Fruit fly (Drosophila melanogaster) whole organism, embryonic: Measurements from ENCODE around the gene CG5056.

ENCODE experiments used
- Awh ChIP-seq: fragments of 200-800 bp; sonication (Bioruptor generic); IDR thresholded peaks from 2 replicates; pipeline ENCODE4, ENCODE4 v1.3.6; 2022; ENCODE audit warnings: missing biosample characterization, missing genetic modification characterization
- B-H2 ChIP-seq: fragments of 200-800 bp; sonication (Bioruptor generic); optimal IDR thresholded peaks from 2 replicates; lab custom pipeline; 2018; ENCODE audit warnings: missing biosample characterization, mild to moderate bottlenecking, missing genetic modification characterization
- Bteb2 ChIP-seq: fragments of 200-800 bp; sonication (Bioruptor generic); optimal IDR thresholded peaks from 2 replicates; lab custom pipeline; 2016; ENCODE audit warnings: missing biosample characterization, missing genetic modification characterization
- CG10147 ChIP-seq: fragments of 200-800 bp; sonication (Bioruptor generic); optimal IDR thresholded peaks from 2 replicates; lab custom pipeline; 2019; ENCODE audit warnings: missing biosample characterization, mild to moderate bottlenecking, missing genetic modification characterization, moderate library complexity
- CG10274 ChIP-seq: fragments of 200-800 bp; sonication (Bioruptor generic); optimal IDR thresholded peaks from 3 replicates; lab custom pipeline; 2017; ENCODE audit warnings: missing biosample characterization, mild to moderate bottlenecking, missing genetic modification characterization
- CG10959 ChIP-seq: fragments of 200-800 bp; sonication (Bioruptor generic); IDR thresholded peaks from 2 replicates; pipeline ENCODE4 v1.3.6; 2022; ENCODE audit warnings: missing biosample characterization, missing genetic modification characterization
- CG12219 ChIP-seq: fragments of 200-800 bp; sonication (Bioruptor generic); optimal IDR thresholded peaks from 3 replicates; lab custom pipeline; 2018; ENCODE audit warnings: missing biosample characterization, mild to moderate bottlenecking, missing genetic modification characterization
- CG13123 ChIP-seq: fragments of 200-800 bp; sonication (Bioruptor generic); optimal IDR thresholded peaks from 2 replicates; lab custom pipeline; 2016; ENCODE audit warnings: missing biosample characterization, missing genetic modification characterization
- CG2129 ChIP-seq: fragments of 200-800 bp; sonication (Bioruptor generic); IDR thresholded peaks from 2 replicates; pipeline ENCODE4 v1.3.6; 2022; ENCODE audit warnings: missing biosample characterization, missing genetic modification characterization; ENCODE audit not compliant: partially characterized antibody
- CG3163 ChIP-seq: fragments of 200-800 bp; sonication (Bioruptor generic); optimal IDR thresholded peaks from 3 replicates; lab custom pipeline; 2016; ENCODE audit warnings: missing biosample characterization, missing genetic modification characterization
- CG6175 ChIP-seq: fragments of 200-800 bp; sonication (Bioruptor generic); IDR thresholded peaks from 3 replicates; pipeline ENCODE4 v1.3.6; 2022; ENCODE audit warnings: missing biosample characterization, missing genetic modification characterization
- CG6683 ChIP-seq: fragments of 200-800 bp; sonication (Bioruptor generic); optimal IDR thresholded peaks from 2 replicates; lab custom pipeline; 2017; ENCODE audit warnings: missing biosample characterization, mild to moderate bottlenecking, missing genetic modification characterization, missing genetic modification reagents
- CG6813 ChIP-seq: fragments of 200-800 bp; sonication (Bioruptor generic); optimal IDR thresholded peaks from 2 replicates; lab custom pipeline; 2017; ENCODE audit warnings: missing biosample characterization, missing genetic modification characterization, mild to moderate bottlenecking, moderate library complexity, missing genetic modification reagents
- CG7987 ChIP-seq: fragments of 200-800 bp; sonication (Bioruptor generic); optimal IDR thresholded peaks from 2 replicates; lab custom pipeline; 2018; ENCODE audit warnings: missing biosample characterization, mild to moderate bottlenecking, missing genetic modification characterization, moderate library complexity
- CG8290 ChIP-seq, 3 experiments: fragments of 200-800 bp; sonication (Bioruptor generic); optimal IDR thresholded peaks; 2 replicates each; lab custom pipeline; 2016 to 2019; ENCODE audit warnings: missing biosample characterization in 3 of 3, missing genetic modification characterization in 3 of 3, mild to moderate bottlenecking in 2 of 3, moderate library complexity in 1 of 3
- CG9727 ChIP-seq: fragments of 200-800 bp; sonication (Bioruptor generic); optimal IDR thresholded peaks from 3 replicates; lab custom pipeline; 2017; ENCODE audit warnings: missing biosample characterization, mild to moderate bottlenecking, missing genetic modification characterization
- CG9876 ChIP-seq: fragments of 200-800 bp; sonication (Bioruptor generic); optimal IDR thresholded peaks from 2 replicates; lab custom pipeline; 2016; ENCODE audit warnings: missing biosample characterization, missing genetic modification characterization
- Dad ChIP-seq: fragments of 200-800 bp; sonication (Bioruptor generic); optimal IDR thresholded peaks from 3 replicates; lab custom pipeline; 2016; ENCODE audit warnings: missing biosample characterization, missing genetic modification characterization
- Dbx ChIP-seq: fragments of 200-800 bp; sonication (Bioruptor generic); IDR thresholded peaks from 3 replicates; pipeline ENCODE4 v1.3.6; 2022; ENCODE audit warnings: missing biosample characterization, missing genetic modification characterization
- Doc2 ChIP-seq: fragments of 200-800 bp; sonication (Bioruptor generic); IDR thresholded peaks from 2 replicates; pipeline ENCODE4 v1.3.6; 2022; ENCODE audit warnings: missing biosample characterization, missing genetic modification characterization
- HLH54F ChIP-seq: fragments of 200-800 bp; sonication (Bioruptor generic); optimal IDR thresholded peaks from 3 replicates; lab custom pipeline; 2016; ENCODE audit warnings: missing biosample characterization, missing genetic modification characterization
- MESR4 ChIP-seq: fragments of 200-800 bp; sonication (Bioruptor generic); optimal IDR thresholded peaks from 2 replicates; lab custom pipeline; 2018; ENCODE audit warnings: missing biosample characterization, mild to moderate bottlenecking, missing genetic modification characterization, moderate library complexity
- Pdp1 ChIP-seq, 2 experiments: fragments of 200-800 bp; sonication (Bioruptor generic); optimal IDR thresholded peaks; 3 replicates each; lab custom pipeline; 2016; ENCODE audit warnings: missing biosample characterization in 2 of 2, missing genetic modification characterization in 2 of 2, mild to moderate bottlenecking in 1 of 2, moderate library complexity in 1 of 2
- Sin3A ChIP-seq: fragments of >200 bp; optimal IDR thresholded peaks from 2 replicates; lab custom pipeline; 2018
- Spps ChIP-seq: fragments of 200-800 bp; sonication (Bioruptor generic); optimal IDR thresholded peaks from 2 replicates; lab custom pipeline; 2018; ENCODE audit warnings: missing biosample characterization, mild to moderate bottlenecking, missing genetic modification characterization
- YL-1 ChIP-seq: fragments of 200-800 bp; sonication (Bioruptor generic); optimal IDR thresholded peaks from 3 replicates; lab custom pipeline; 2017; ENCODE audit warnings: missing biosample characterization, mild to moderate bottlenecking, missing genetic modification characterization
- amos ChIP-seq: fragments of 200-800 bp; sonication (Bioruptor generic); IDR thresholded peaks from 2 replicates; pipeline ENCODE4 v1.3.6; 2022; ENCODE audit warnings: missing biosample characterization, missing genetic modification characterization; ENCODE audit not compliant: partially characterized antibody
- br ChIP-seq: fragments of >200 bp; optimal IDR thresholded peaks from 2 replicates; lab custom pipeline; 2017
- disco-r ChIP-seq: fragments of 200-800 bp; sonication (Bioruptor generic); optimal IDR thresholded peaks from 2 replicates; lab custom pipeline; 2016; ENCODE audit warnings: missing biosample characterization, missing genetic modification characterization
- fru ChIP-seq: fragments of >200 bp; optimal IDR thresholded peaks from 2 replicates; lab custom pipeline; 2017
- fu2 ChIP-seq: fragments of 200-800 bp; sonication (Bioruptor generic); optimal IDR thresholded peaks from 2 replicates; lab custom pipeline; 2016; ENCODE audit warnings: missing biosample characterization, missing genetic modification characterization
- gfzf ChIP-seq: fragments of 200-800 bp; sonication (Bioruptor generic); optimal IDR thresholded peaks from 2 replicates; lab custom pipeline; 2016; ENCODE audit warnings: missing biosample characterization, mild to moderate bottlenecking, missing genetic modification characterization, moderate library complexity
- grau ChIP-seq: fragments of 200-800 bp; optimal IDR thresholded peaks from 3 replicates; lab custom pipeline; 2019; ENCODE audit warnings: missing biosample characterization, mild to moderate bottlenecking, missing genetic modification characterization, moderate library complexity
- h ChIP-seq: fragments of >200 bp; optimal IDR thresholded peaks from 2 replicates; lab custom pipeline; 2017
- jumu ChIP-seq: fragments of 200-800 bp; sonication (Bioruptor generic); optimal IDR thresholded peaks from 3 replicates; lab custom pipeline; 2016; ENCODE audit warnings: missing biosample characterization, missing genetic modification characterization
- ken ChIP-seq: fragments of 200-800 bp; sonication (Bioruptor generic); IDR thresholded peaks from 3 replicates; pipeline ENCODE4 v1.3.6; 2022; ENCODE audit warnings: missing biosample characterization, missing genetic modification characterization
- mam ChIP-seq: fragments of 200-800 bp; sonication (Bioruptor generic); optimal IDR thresholded peaks from 3 replicates; lab custom pipeline; 2016; ENCODE audit warnings: missing biosample characterization, missing genetic modification characterization
- peb ChIP-seq: fragments of 200-800 bp; sonication (Bioruptor generic); IDR thresholded peaks from 2 replicates; pipeline ENCODE4 v1.3.6; 2022; ENCODE audit warnings: missing biosample characterization, missing genetic modification characterization
- pnt ChIP-seq: fragments of 200-800 bp; sonication (Bioruptor generic); optimal IDR thresholded peaks from 3 replicates; lab custom pipeline; 2016; ENCODE audit warnings: missing biosample characterization, missing genetic modification characterization
- pum ChIP-seq: fragments of 200-800 bp; sonication (Bioruptor generic); optimal IDR thresholded peaks from 2 replicates; lab custom pipeline; 2016; ENCODE audit warnings: missing biosample characterization, missing genetic modification characterization
- scrt ChIP-seq: fragments of 200-800 bp; sonication (Bioruptor generic); optimal IDR thresholded peaks from 2 replicates; lab custom pipeline; 2018; ENCODE audit warnings: missing biosample characterization, mild to moderate bottlenecking, missing genetic modification characterization, moderate library complexity
- slp2 ChIP-seq: fragments of 200-800 bp; sonication (Bioruptor generic); optimal IDR thresholded peaks from 2 replicates; lab custom pipeline; 2016; ENCODE audit warnings: missing biosample characterization, missing genetic modification characterization
- tgo ChIP-seq: fragments of 200-800 bp; sonication (Bioruptor generic); IDR thresholded peaks from 3 replicates; pipeline ENCODE4 v1.3.6; 2022; ENCODE audit warnings: missing biosample characterization, missing genetic modification characterization
- trh ChIP-seq: fragments of 200-800 bp; sonication (Bioruptor generic); optimal IDR thresholded peaks from 2 replicates; lab custom pipeline; 2016; ENCODE audit warnings: missing biosample characterization, missing genetic modification characterization
- ttk ChIP-seq: fragments of 200-800 bp; sonication (Bioruptor generic); IDR thresholded peaks from 2 replicates; pipeline ENCODE4 v2.1.2; 2022; ENCODE audit warnings: missing biosample characterization, missing genetic modification characterization
- zen ChIP-seq: fragments of 200-800 bp; sonication (Bioruptor generic); optimal IDR thresholded peaks from 3 replicates; lab custom pipeline; 2018; ENCODE audit warnings: missing biosample characterization, mild to moderate bottlenecking, missing genetic modification characterization, moderate library complexity

Gene CG5056

dm6 chr2L:10386208-10386805 is 19.8 kb downstream of the CG5056 start, which contains the start of the genes Cdk1 and mRpS7 (continued):
- TF ChIP-seq CG6683 (GFP tag; lab: Kevin White, UChicago) (no peak), br (lab: Kevin White, UChicago) (no peak), Awh (GFP tag; lab: Robert Waterston, UW) (peak; percentile 54; the same call in 1 of the 2 replicates), CG6175 (GFP tag; lab: Robert Waterston, UW) (no peak), fu2 (peak; percentile 29), tgo (peak; percentile 61), CG9727 (GFP tag; lab: Kevin White, UChicago) (peak; percentile 77), mam (GFP tag; lab: Kevin White, UChicago) (peak; percentile 56), pum (GFP tag; lab: Kevin White, UChicago) (peak; percentile 56), CG10274 (GFP tag; lab: Kevin White, UChicago) (no peak), Spps (tag; lab: Kevin White, UChicago) (peak; percentile 66), CG10147 (GFP tag; lab: Kevin White, UChicago) (peak; percentile 66), B-H2 (GFP tag; lab: Kevin White, UChicago) (peak; percentile 26), CG3163 (GFP tag; lab: Kevin White, UChicago) (peak; percentile 8), slp2 (GFP tag; lab: Kevin White, UChicago) (peak; percentile 50), amos (GFP tag; lab: Robert Waterston, UW) (no peak), Dad (GFP tag; lab: Kevin White, UChicago) (peak; percentile 21)

dm6 chr2L:10386824-10387223 is 20.3 kb downstream of the CG5056 start:
- TF ChIP-seq Pdp1 (GFP tag; optimal IDR thresholded peaks at IDR 0.05; lab: Kevin White, UChicago): peak in 1 of 2 experiments; percentile 93
- TF ChIP-seq HLH54F (GFP tag; lab: Kevin White, UChicago): no peak
- TF ChIP-seq MESR4 (GFP tag; lab: Kevin White, UChicago): peak; percentile 49

- TF ChIP-seq pnt: peak; percentile 26
- TF ChIP-seq CG2129 (GFP tag; lab: Robert Waterston, UW): no peak
- TF ChIP-seq fru (lab: Kevin White, UChicago): no peak
- TF ChIP-seq CG8290 (GFP tag; optimal IDR thresholded peaks at IDR 0.05; lab: Kevin White, UChicago): peak; percentile 80
- TF ChIP-seq CG8290 (tag; optimal IDR thresholded peaks at IDR 0.05; lab: Kevin White, UChicago): peak in 1 of 2 experiments; percentile 89
- 0 out of 2 replicates have a peak, but pooled peaks have one; percentile 19 for TF ChIP-seq ttk (GFP tag; lab: Robert Waterston, UW)
- TF ChIP-seq CG9876 (GFP tag; lab: Kevin White, UChicago): peak; percentile 19
- TF ChIP-seq CG6813 (GFP tag; lab: Kevin White, UChicago): peak; percentile 52
- TF ChIP-seq YL-1 (GFP tag; lab: Kevin White, UChicago): peak; percentile 89
- TF ChIP-seq peb (GFP tag; lab: Robert Waterston, UW): peak; percentile 31; the same call in 1 of the 2 replicates
- peak; percentile 39 for TF ChIP-seq CG12219 (GFP tag; lab: Kevin White, UChicago)
- no peak for TF ChIP-seq disco-r
- TF ChIP-seq Dbx: 0 out of 3 replicates have a peak, but pooled peaks have one; percentile 15
- TF ChIP-seq Doc2: no peak
- TF ChIP-seq gfzf (GFP tag; lab: Kevin White, UChicago): peak; percentile 21
- peak; percentile 49; the same call in 1 of the 3 replicates for TF ChIP-seq ken
- peak; percentile 64 for TF ChIP-seq jumu (GFP tag; lab: Kevin White, UChicago)
- TF ChIP-seq Bteb2 (GFP tag; lab: Kevin White, UChicago): peak; percentile 67
- TF ChIP-seq CG13123: peak; percentile 51
- peak; percentile 57 for TF ChIP-seq zen (tag; lab: Kevin White, UChicago)
- no peak for TF ChIP-seq trh (GFP tag; lab: Kevin White, UChicago)
- TF ChIP-seq grau (tag; lab: Kevin White, UChicago): peak; percentile 69
- TF ChIP-seq CG7987 (GFP tag; lab: Kevin White, UChicago): peak; percentile 45
- no peak for TF ChIP-seq h (lab: Kevin White, UChicago)
- no peak for TF ChIP-seq CG10959 (GFP tag; lab: Robert Waterston, UW)
- TF ChIP-seq scrt (GFP tag; lab: Kevin White, UChicago): peak; percentile 10
- no peak for TF ChIP-seq Sin3A (lab: Kevin White, UChicago)
Measured at dm6 chr2L:10387869-10388726, 21.6 kb downstream of the CG5056 start, which contains the start of gene da. Gene da, plus strand, starts transcription at chr2L:10388105.
